Worm (Caenorhabditis elegans) whole organism, L4 larva: ENCODE data around the gene Y73B6BL.14.

Source experiments
- F44E2.7 ChIP-seq: fragments of 200-800 bp; sonication (Bioruptor generic); IDR thresholded peaks from 2 replicates; pipeline ENCODE4 v2.1.2; 2022; ENCODE audit warnings: missing genetic modification characterization, missing compliant biosample characterization
- T26A8.4 ChIP-seq: fragments of 200-800 bp; sonication (Bioruptor generic); IDR thresholded peaks from 2 replicates; pipeline ENCODE4 v1.3.6; 2022; ENCODE audit warnings: missing genetic modification characterization, missing compliant biosample characterization
- Y48G9A.11 ChIP-seq: fragments of 200-800 bp; sonication (Bioruptor generic); IDR thresholded peaks from 2 replicates; pipeline ENCODE4 v1.3.6; 2022; ENCODE audit warnings: missing genetic modification reagents, missing genetic modification characterization, missing compliant biosample characterization
- ZK337.2 ChIP-seq: fragments of 200-800 bp; sonication (Bioruptor generic); IDR thresholded peaks from 2 replicates; pipeline ENCODE4 v1.3.6; 2022; ENCODE audit warnings: missing genetic modification reagents, missing genetic modification characterization, missing compliant biosample characterization
- ceh-20 ChIP-seq: fragments of 200-800 bp; sonication (Bioruptor generic); IDR thresholded peaks from 2 replicates; pipeline ENCODE4 v1.3.6; 2022; ENCODE audit warnings: missing genetic modification reagents, missing genetic modification characterization, missing compliant biosample characterization
- ceh-32 ChIP-seq: sonication (generic microtip); optimal IDR thresholded peaks from 2 replicates; lab custom pipeline; 2016; ENCODE audit warnings: mild to moderate bottlenecking, missing genetic modification characterization, missing compliant biosample characterization; ENCODE audit not compliant: poor library complexity
- ceh-82 ChIP-seq: sonication (generic microtip); optimal IDR thresholded peaks from 2 replicates; lab custom pipeline; 2017; ENCODE audit warnings: missing biosample characterization, missing genetic modification characterization
- ctbp-1 ChIP-seq: fragments of 200-800 bp; sonication (Bioruptor generic); IDR thresholded peaks from 2 replicates; pipeline ENCODE4 v1.3.6; 2022; ENCODE audit warnings: missing genetic modification reagents, missing genetic modification characterization, missing compliant biosample characterization
- daf-16 ChIP-seq, 3 experiments: sonication (generic microtip); optimal IDR thresholded peaks; 2 replicates each; lab custom pipeline; 2016 to 2017; ENCODE audit warnings: missing genetic modification characterization in 3 of 3, missing genetic modification reagents in 3 of 3, mild to moderate bottlenecking in 2 of 3, missing compliant biosample characterization in 2 of 3, missing biosample characterization in 1 of 3, moderate library complexity in 1 of 3
- dmd-6 ChIP-seq: fragments of 200-800 bp; sonication (Bioruptor generic); IDR thresholded peaks from 2 replicates; pipeline ENCODE4 v1.3.6; 2022; ENCODE audit warnings: missing genetic modification reagents, missing genetic modification characterization, missing compliant biosample characterization
- dmd-8 ChIP-seq: fragments of 200-800 bp; sonication (Bioruptor generic); IDR thresholded peaks from 2 replicates; pipeline ENCODE4 v1.3.6; 2022; ENCODE audit warnings: missing genetic modification characterization, missing compliant biosample characterization
- duxl-1 ChIP-seq: sonication (generic microtip); optimal IDR thresholded peaks from 2 replicates; lab custom pipeline; 2016; ENCODE audit warnings: mild to moderate bottlenecking, missing genetic modification characterization, moderate library complexity, missing compliant biosample characterization; ENCODE audit not compliant: poor library complexity
- dve-1 ChIP-seq: sonication (generic microtip); optimal IDR thresholded peaks from 2 replicates; lab custom pipeline; 2017; ENCODE audit warnings: antibody characterized with exemption, mild to moderate bottlenecking, missing genetic modification characterization, missing compliant biosample characterization; ENCODE audit not compliant: insufficient read depth
- egl-43 ChIP-seq: fragments of 200-800 bp; sonication (Bioruptor generic); IDR thresholded peaks from 2 replicates; pipeline ENCODE4 v1.3.6; 2022; ENCODE audit warnings: missing genetic modification reagents, missing genetic modification characterization, missing compliant biosample characterization
- fos-1 ChIP-seq: fragments of 150-350 bp; optimal IDR thresholded peaks from 2 replicates; lab custom pipeline; 2014; ENCODE audit warnings: missing biosample characterization, missing genetic modification characterization
- gei-8 ChIP-seq: fragments of 200-800 bp; sonication (Bioruptor generic); optimal IDR thresholded peaks from 2 replicates; lab custom pipeline; 2018; ENCODE audit warnings: mild to moderate bottlenecking, missing genetic modification characterization, missing compliant biosample characterization
- hif-1 ChIP-seq, 2 experiments: sonication (generic microtip); optimal IDR thresholded peaks; 2 replicates each; lab custom pipeline; 2016 to 2017; ENCODE audit warnings: missing compliant biosample characterization in 2 of 2, missing genetic modification characterization in 2 of 2, missing genetic modification reagents in 2 of 2, missing genotype in 2 of 2, mild to moderate bottlenecking in 1 of 2
- jun-1 ChIP-seq: fragments of 150-350 bp; optimal IDR thresholded peaks from 2 replicates; lab custom pipeline; 2014; ENCODE audit warnings: missing biosample characterization, missing genetic modification reagents, missing genetic modification characterization
- lim-7 ChIP-seq: fragments of 200-800 bp; sonication (Bioruptor generic); IDR thresholded peaks from 2 replicates; pipeline ENCODE4 v1.3.6; 2022; ENCODE audit warnings: missing genetic modification characterization, missing compliant biosample characterization
- lin-13 ChIP-seq: fragments of 150-350 bp; optimal IDR thresholded peaks from 2 replicates; lab custom pipeline; 2014; ENCODE audit warnings: missing biosample characterization, missing genetic modification reagents, missing genetic modification characterization
- lin-15B ChIP-seq: fragments of 150-350 bp; sonication (generic microtip); optimal IDR thresholded peaks from 3 replicates; lab custom pipeline; 2014; ENCODE audit warnings: missing biosample characterization, missing genetic modification characterization
- lin-29 ChIP-seq: fragments of 200-800 bp; sonication (Bioruptor generic); IDR thresholded peaks from 2 replicates; pipeline ENCODE4 v1.3.6; 2022; ENCODE audit warnings: missing genetic modification reagents, missing genetic modification characterization, missing compliant biosample characterization
- lin-39 ChIP-seq: fragments of 150-350 bp; optimal IDR thresholded peaks from 2 replicates; lab custom pipeline; 2014; ENCODE audit warnings: missing biosample characterization, missing genetic modification reagents, missing genetic modification characterization
- lsy-2 ChIP-seq, 2 experiments: fragments of 150-350 bp in 1 of 2; sonication (generic microtip) in 1 of 2; optimal IDR thresholded peaks; 2 replicates each; lab custom pipeline; 2014 to 2017; ENCODE audit warnings: missing biosample characterization in 2 of 2, missing genetic modification characterization in 2 of 2
- mdt-29 ChIP-seq: fragments of 200-800 bp; sonication (Bioruptor generic); IDR thresholded peaks from 2 replicates; pipeline ENCODE4 v1.3.6; 2022; ENCODE audit warnings: missing genetic modification reagents, missing genetic modification characterization, missing compliant biosample characterization
- mep-1 ChIP-seq: fragments of 150-350 bp; sonication (generic microtip); optimal IDR thresholded peaks from 3 replicates; lab custom pipeline; 2014; ENCODE audit warnings: missing biosample characterization, missing genetic modification characterization
- mes-2 ChIP-seq: sonication (generic microtip); optimal IDR thresholded peaks from 2 replicates; lab custom pipeline; 2016; ENCODE audit warnings: missing genotype, mild to moderate bottlenecking, missing genetic modification characterization, missing compliant biosample characterization; ENCODE audit not compliant: poor library complexity, severe bottlenecking
- mxl-2 ChIP-seq: fragments of 200-800 bp; sonication (Bioruptor generic); conservative IDR thresholded peaks from 2 replicates; pipeline ENCODE4 v1.3.6; 2022; ENCODE audit warnings: missing genetic modification reagents, missing genetic modification characterization, missing compliant biosample characterization
- nhr-102 ChIP-seq: sonication (generic microtip); optimal IDR thresholded peaks from 2 replicates; lab custom pipeline; 2016; ENCODE audit warnings: mild to moderate bottlenecking, missing genetic modification characterization, moderate library complexity, missing compliant biosample characterization
- nhr-28 ChIP-seq: fragments of 150-350 bp; optimal IDR thresholded peaks from 2 replicates; lab custom pipeline; 2014; ENCODE audit warnings: missing biosample characterization, missing genetic modification characterization
- nhr-41 ChIP-seq: fragments of 200-800 bp; sonication (Bioruptor generic); IDR thresholded peaks from 2 replicates; pipeline ENCODE4 v1.3.6; 2022; ENCODE audit warnings: missing genetic modification reagents, missing genetic modification characterization, missing compliant biosample characterization
- nhr-48 ChIP-seq: sonication (generic microtip); optimal IDR thresholded peaks from 2 replicates; lab custom pipeline; 2016; ENCODE audit warnings: mild to moderate bottlenecking, missing genetic modification characterization, missing compliant biosample characterization
- nhr-76 ChIP-seq: fragments of 150-350 bp; optimal IDR thresholded peaks from 2 replicates; lab custom pipeline; 2014; ENCODE audit warnings: missing biosample characterization, missing genetic modification characterization
- nhr-77 ChIP-seq: fragments of 150-350 bp; optimal IDR thresholded peaks from 2 replicates; lab custom pipeline; 2014; ENCODE audit warnings: missing biosample characterization, missing genetic modification characterization
- pha-4 ChIP-seq, 2 experiments: fragments of 150-350 bp in 1 of 2; fragments of 200-800 bp in 1 of 2; sonication (Bioruptor generic) in 1 of 2; IDR thresholded peaks in 1 of 2; optimal IDR thresholded peaks in 1 of 2; 2 replicates each; pipeline versions ENCODE4 v1.3.6 to Lab custom; 2014 to 2022; ENCODE audit warnings: missing genetic modification characterization in 2 of 2, missing genetic modification reagents in 2 of 2, missing biosample characterization in 1 of 2, missing compliant biosample characterization in 1 of 2
- rbr-2 ChIP-seq: sonication (generic microtip); optimal IDR thresholded peaks from 2 replicates; lab custom pipeline; 2016; ENCODE audit warnings: missing genotype, missing genetic modification characterization, missing compliant biosample characterization
- sdz-12 ChIP-seq: fragments of 200-800 bp; sonication (Bioruptor generic); optimal IDR thresholded peaks from 2 replicates; lab custom pipeline; 2018; ENCODE audit warnings: mild to moderate bottlenecking, missing genetic modification characterization, missing compliant biosample characterization
- set-16 ChIP-seq: fragments of 200-800 bp; sonication (Bioruptor generic); IDR thresholded peaks from 2 replicates; pipeline ENCODE4 v1.3.6; 2022; ENCODE audit warnings: missing genetic modification reagents, missing genetic modification characterization, missing compliant biosample characterization
- snpc-1.2 ChIP-seq: fragments of 200-800 bp; sonication (Bioruptor generic); IDR thresholded peaks from 2 replicates; pipeline ENCODE4 v1.3.6; 2022; ENCODE audit warnings: missing genetic modification reagents, missing genetic modification characterization, missing compliant biosample characterization
- spr-1 ChIP-seq: sonication (generic microtip); optimal IDR thresholded peaks from 2 replicates; lab custom pipeline; 2016; ENCODE audit warnings: mild to moderate bottlenecking, missing genetic modification characterization, missing compliant biosample characterization
- tra-1 ChIP-seq: fragments of 200-800 bp; sonication (Bioruptor generic); IDR thresholded peaks from 2 replicates; pipeline ENCODE4 v1.3.6; 2022; ENCODE audit warnings: missing genetic modification reagents, missing genetic modification characterization, missing compliant biosample characterization
- unc-130 ChIP-seq: sonication (generic microtip); optimal IDR thresholded peaks from 2 replicates; lab custom pipeline; 2016; ENCODE audit warnings: missing genetic modification reagents, missing genetic modification characterization, missing compliant biosample characterization
- unc-39 ChIP-seq: sonication (generic microtip); optimal IDR thresholded peaks from 2 replicates; lab custom pipeline; 2017; ENCODE audit warnings: missing biosample characterization, missing genetic modification characterization
- unc-62 ChIP-seq, 3 experiments: fragments of 150-350 bp in 1 of 3; sonication (generic microtip); optimal IDR thresholded peaks in 2 of 3; peaks in 1 of 3; 1 replicate in 1 of 3; 2 replicates in 2 of 3; lab custom pipeline; 2014 to 2017; ENCODE audit warnings: missing biosample characterization in 3 of 3, missing genetic modification characterization in 3 of 3, missing genetic modification reagents in 3 of 3, missing genotype in 1 of 3
- vab-7 ChIP-seq: fragments of 200-800 bp; sonication (Bioruptor generic); IDR thresholded peaks from 2 replicates; pipeline ENCODE4 v1.3.6; 2022; ENCODE audit warnings: missing genetic modification reagents, missing genetic modification characterization, missing compliant biosample characterization
- zip-2 ChIP-seq: fragments of 150-350 bp; optimal IDR thresholded peaks from 2 replicates; lab custom pipeline; 2014; ENCODE audit warnings: missing biosample characterization, missing genetic modification characterization

Gene Y73B6BL.14

ce11 chrIV:6328198-6328597 lies 14.6 kb downstream of the Y73B6BL.14 start:
- TF ChIP-seq unc-62 (GFP tag; optimal IDR thresholded peaks at IDR 0.05 in 1 of 2; lab: Kevin White, UChicago) = peak in 1 of 2 experiments; percentile 94
- TF ChIP-seq unc-62 (tag; optimal IDR thresholded peaks at IDR 0.05; lab: Kevin White, UChicago) = no peak
- no peak for TF ChIP-seq lin-15B

ce11 chrIV:6327363-6328015 lies 15.3 kb downstream of the Y73B6BL.14 start:
- TF ChIP-seq daf-16 (GFP tag; optimal IDR thresholded peaks at IDR 0.05; lab: Kevin White, UChicago) (no peak), daf-16 (tag; optimal IDR thresholded peaks at IDR 0.05; lab: Kevin White, UChicago) (peak; percentile 59), ctbp-1 (GFP tag; lab: Robert Waterston, UW) (no peak), sdz-12 (GFP tag; lab: Kevin White, UChicago) (no peak), dmd-6 (GFP tag; lab: Robert Waterston, UW) (peak; percentile 43; the same call in 1 of the 2 replicates), lsy-2 (tag; optimal IDR thresholded peaks at IDR 0.05; lab: Kevin White, UChicago) (peak in 1 of 2 experiments; percentile 59), hif-1 (tag; optimal IDR thresholded peaks at IDR 0.05; lab: Kevin White, UChicago) (no peak), unc-39 (no peak), nhr-41 (GFP tag; lab: Robert Waterston, UW) (no peak), rbr-2 (tag; lab: Kevin White, UChicago) (no peak), ZK337.2 (no peak), set-16 (GFP tag; lab: Robert Waterston, UW) (no peak), unc-62 (GFP tag; optimal IDR thresholded peaks at IDR 0.05 in 1 of 2; lab: Kevin White, UChicago) (no peak), unc-62 (tag; optimal IDR thresholded peaks at IDR 0.05; lab: Kevin White, UChicago) (no peak), duxl-1 (tag; lab: Kevin White, UChicago) (no peak), mdt-29 (GFP tag; lab: Robert Waterston, UW) (no peak), egl-43 (GFP tag; lab: Robert Waterston, UW) (no peak), mep-1 (tag; lab: Kevin White, UChicago) (no peak), nhr-48 (tag; lab: Kevin White, UChicago) (peak; percentile 19), F44E2.7 (GFP tag; lab: Robert Waterston, UW) (no peak), pha-4 (GFP tag; IDR thresholded peaks at IDR 0.05; lab: Robert Waterston, UW) (no peak), pha-4 (tag; optimal IDR thresholded peaks at IDR 0.05; lab: Kevin White, UChicago) (no peak), nhr-77 (tag; lab: Kevin White, UChicago) (no peak), tra-1 (GFP tag; lab: Robert Waterston, UW) (no peak), vab-7 (GFP tag; lab: Robert Waterston, UW) (no peak), ceh-20 (GFP tag; lab: Robert Waterston, UW) (0 out of 2 replicates have a peak, but pooled peaks have one; percentile 25), zip-2 (tag; lab: Kevin White, UChicago) (no peak), jun-1 (tag; lab: Kevin White, UChicago) (no peak), unc-130 (GFP tag; lab: Kevin White, UChicago) (no peak), T26A8.4 (GFP tag; lab: Robert Waterston, UW) (no peak), ceh-32 (tag; lab: Kevin White, UChicago) (no peak), snpc-1.2 (GFP tag; lab: Robert Waterston, UW) (no peak), ceh-82 (tag; lab: Kevin White, UChicago) (no peak), lin-13 (GFP tag; lab: Kevin White, UChicago) (no peak), dmd-8 (no peak), nhr-28 (tag; lab: Kevin White, UChicago) (peak; percentile 64), lin-29 (GFP tag; lab: Robert Waterston, UW) (no peak), fos-1 (tag; lab: Kevin White, UChicago) (no peak), nhr-102 (tag; lab: Kevin White, UChicago) (no peak), lin-39 (tag; lab: Kevin White, UChicago) (no peak), mes-2 (tag; lab: Kevin White, UChicago) (no peak), nhr-76 (tag; lab: Kevin White, UChicago) (no peak), dve-1 (peak; percentile 38), gei-8 (GFP tag; lab: Kevin White, UChicago) (no peak), lin-15B (no peak), Y48G9A.11 (no peak), lim-7 (GFP tag; lab: Robert Waterston, UW) (no peak), spr-1 (tag; lab: Kevin White, UChicago) (no peak), mxl-2 (no peak)
